Fruit fly (Drosophila melanogaster): ENCODE results near the gene CG13293.

DNA sequence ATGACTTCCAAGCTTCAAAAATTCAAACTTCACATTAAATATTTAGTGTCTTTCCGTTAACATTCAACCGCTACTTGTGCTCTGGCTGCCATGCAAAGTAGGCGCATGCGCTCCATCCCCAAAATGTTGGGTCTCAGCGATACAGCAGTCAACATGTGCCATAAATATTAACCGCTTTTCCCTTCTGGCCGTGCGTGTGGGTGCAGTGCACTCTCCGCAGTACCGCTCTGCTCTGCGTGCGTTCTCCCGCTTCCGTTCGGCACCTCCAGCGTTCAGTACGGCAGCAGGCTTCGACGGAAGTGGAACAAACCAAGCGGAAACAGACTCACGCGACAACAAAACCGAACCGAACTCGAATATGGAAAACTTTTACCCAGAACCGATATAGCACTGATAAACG is 6.3 kb upstream of the CG13293 start, which contains the start of gene ssp6:
- TF ChIP-seq CG7045 (GFP tag; optimal IDR thresholded peaks at IDR 0.05) = no peak
- TF ChIP-seq CG1620 (GFP tag; optimal IDR thresholded peaks at IDR 0.05) = no peak
- no peak for TF ChIP-seq pad (GFP tag; optimal IDR thresholded peaks at IDR 0.05)
- no peak for TF ChIP-seq ovo (GFP tag; optimal IDR thresholded peaks at IDR 0.05)
- TF ChIP-seq tj (GFP tag; optimal IDR thresholded peaks at IDR 0.05) = no peak
- no peak for TF ChIP-seq Clk (GFP tag; optimal IDR thresholded peaks at IDR 0.05)
- no peak for TF ChIP-seq CG12768 (GFP tag; optimal IDR thresholded peaks at IDR 0.05)
- TF ChIP-seq CG5204 (GFP tag; optimal IDR thresholded peaks at IDR 0.05) = no peak
- no peak for TF ChIP-seq CG11617 (GFP tag; optimal IDR thresholded peaks at IDR 0.05)
- no peak for TF ChIP-seq Mnt (GFP tag; optimal IDR thresholded peaks at IDR 0.05)
- TF ChIP-seq Hr96 (GFP tag; optimal IDR thresholded peaks at IDR 0.05) = no peak
